Worm (Caenorhabditis elegans): Measurements from ENCODE around the gene F01D5.8.
"Not testable (repeated sequence)": the region's sequence is repeated elsewhere in the genome, so short reads cannot be mapped to it uniquely, and the experiment has no call there.

F01D5.8 gene

ce11 chrII:14014637-14015036, 4.1 kb downstream of the F01D5.8 start:
- TF ChIP-seq flt-1 (GFP tag; IDR thresholded peaks at IDR 0.05) (no peak), hmbx-1 (tag; optimal IDR thresholded peaks at IDR 0.05) (no peak), ets-7 (tag; optimal IDR thresholded peaks at IDR 0.05) (no peak), F13C5.2 (tag; optimal IDR thresholded peaks at IDR 0.05) (no peak), tra-4 (tag; optimal IDR thresholded peaks at IDR 0.05) (no peak), pes-1 (GFP tag; IDR thresholded peaks at IDR 0.05) (no peak), ceh-36 (tag; optimal IDR thresholded peaks at IDR 0.05) (no peak), B0310.2 (tag; optimal IDR thresholded peaks at IDR 0.05) (no peak), tbx-11 (GFP tag; IDR thresholded peaks at IDR 0.05) (no peak), hmg-4 (GFP tag; optimal IDR thresholded peaks at IDR 0.05) (no peak), hnd-1 (tag; optimal IDR thresholded peaks at IDR 0.05) (no peak), ceh-13 (GFP tag; optimal IDR thresholded peaks at IDR 0.05) (no peak), ama-1 (optimal IDR thresholded peaks at IDR 0.05) (no peak), sea-1 (GFP tag; conservative IDR thresholded peaks at IDR 0.05) (no peak), scrt-1 (GFP tag; IDR thresholded peaks at IDR 0.05) (no peak), aly-1 (tag; optimal IDR thresholded peaks at IDR 0.05) (no peak), tbx-37 (GFP tag; conservative IDR thresholded peaks at IDR 0.05) (no peak)

DNA sequence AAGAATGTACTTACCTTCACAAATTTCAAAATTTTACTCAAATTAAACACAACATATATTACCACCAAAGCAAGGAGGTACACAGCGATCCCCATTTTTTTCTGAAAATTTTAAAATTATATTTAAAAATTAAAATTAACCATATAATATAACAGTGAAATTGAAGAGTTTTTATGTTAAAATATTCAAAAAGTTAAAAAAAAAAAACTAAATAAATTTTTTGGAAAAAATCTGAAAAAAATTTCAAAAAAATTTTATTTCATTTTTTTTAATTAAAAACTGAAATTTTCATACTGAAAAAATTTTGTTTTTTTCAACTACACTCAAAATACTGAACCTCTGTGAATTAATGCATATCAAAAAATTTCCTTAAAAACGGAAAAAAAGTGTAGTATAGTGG, 6.4 kb downstream of the F01D5.8 start, which contains the start of gene cyp-37A1:
Gene cyp-37A1, minus strand, starts transcription at position 101 of the 400 bp plus-strand sequence.
- TF ChIP-seq ceh-13 (GFP tag; optimal IDR thresholded peaks at IDR 0.05) (no peak), pes-1 (GFP tag; IDR thresholded peaks at IDR 0.05) (no peak), aly-1 (tag; optimal IDR thresholded peaks at IDR 0.05) (no peak), F13C5.2 (tag; optimal IDR thresholded peaks at IDR 0.05) (no peak), tbx-37 (GFP tag; conservative IDR thresholded peaks at IDR 0.05) (no peak), tra-4 (tag; optimal IDR thresholded peaks at IDR 0.05) (no peak), hmg-4 (GFP tag; optimal IDR thresholded peaks at IDR 0.05) (no peak), hmbx-1 (tag; optimal IDR thresholded peaks at IDR 0.05) (no peak), ama-1 (optimal IDR thresholded peaks at IDR 0.05) (no peak), sea-1 (GFP tag; conservative IDR thresholded peaks at IDR 0.05) (no peak), flt-1 (GFP tag; IDR thresholded peaks at IDR 0.05) (no peak), B0310.2 (tag; optimal IDR thresholded peaks at IDR 0.05) (no peak), hnd-1 (tag; optimal IDR thresholded peaks at IDR 0.05) (no peak), ceh-36 (tag; optimal IDR thresholded peaks at IDR 0.05) (no peak), scrt-1 (GFP tag; IDR thresholded peaks at IDR 0.05) (no peak), tbx-11 (GFP tag; IDR thresholded peaks at IDR 0.05) (no peak), ets-7 (tag; optimal IDR thresholded peaks at IDR 0.05) (no peak)

ce11 chrII:14018192-14018591, 7.7 kb downstream of the F01D5.8 start:
- no peak for TF ChIP-seq ceh-36 (tag; optimal IDR thresholded peaks at IDR 0.05)
- TF ChIP-seq ceh-13 (GFP tag; optimal IDR thresholded peaks at IDR 0.05), result no peak
- peak; percentile 24 for TF ChIP-seq F13C5.2 (tag; optimal IDR thresholded peaks at IDR 0.05)
- no peak for TF ChIP-seq tra-4 (tag; optimal IDR thresholded peaks at IDR 0.05)
- TF ChIP-seq ama-1 (optimal IDR thresholded peaks at IDR 0.05), result peak; percentile 78
- TF ChIP-seq sea-1 (GFP tag; conservative IDR thresholded peaks at IDR 0.05), result no peak
- TF ChIP-seq tbx-11 (GFP tag; IDR thresholded peaks at IDR 0.05), result no peak
- no peak for TF ChIP-seq tbx-37 (GFP tag; conservative IDR thresholded peaks at IDR 0.05)
- no peak for TF ChIP-seq aly-1 (tag; optimal IDR thresholded peaks at IDR 0.05)
- TF ChIP-seq B0310.2 (tag; optimal IDR thresholded peaks at IDR 0.05), result no peak
- TF ChIP-seq scrt-1 (GFP tag; IDR thresholded peaks at IDR 0.05), result no peak
- no peak for TF ChIP-seq pes-1 (GFP tag; IDR thresholded peaks at IDR 0.05)
- TF ChIP-seq flt-1 (GFP tag; IDR thresholded peaks at IDR 0.05), result no peak
- TF ChIP-seq hmbx-1 (tag; optimal IDR thresholded peaks at IDR 0.05), result no peak
- no peak for TF ChIP-seq hnd-1 (tag; optimal IDR thresholded peaks at IDR 0.05)
- peak; percentile 68 for TF ChIP-seq hmg-4 (GFP tag; optimal IDR thresholded peaks at IDR 0.05)
- TF ChIP-seq ets-7 (tag; optimal IDR thresholded peaks at IDR 0.05), result no peak

ce11 chrII:14018887-14019286, 8.4 kb downstream of the F01D5.8 start:
- TF ChIP-seq pes-1 (GFP tag; IDR thresholded peaks at IDR 0.05) (no peak), hmbx-1 (tag; optimal IDR thresholded peaks at IDR 0.05) (no peak), sea-1 (GFP tag; conservative IDR thresholded peaks at IDR 0.05) (no peak), hnd-1 (tag; optimal IDR thresholded peaks at IDR 0.05) (no peak), scrt-1 (GFP tag; IDR thresholded peaks at IDR 0.05) (no peak), ets-7 (tag; optimal IDR thresholded peaks at IDR 0.05) (no peak), B0310.2 (tag; optimal IDR thresholded peaks at IDR 0.05) (no peak), hmg-4 (GFP tag; optimal IDR thresholded peaks at IDR 0.05) (no peak), tbx-11 (GFP tag; IDR thresholded peaks at IDR 0.05) (no peak), F13C5.2 (tag; optimal IDR thresholded peaks at IDR 0.05) (no peak), ama-1 (optimal IDR thresholded peaks at IDR 0.05) (no peak), tra-4 (tag; optimal IDR thresholded peaks at IDR 0.05) (no peak), ceh-13 (GFP tag; optimal IDR thresholded peaks at IDR 0.05) (no peak), ceh-36 (tag; optimal IDR thresholded peaks at IDR 0.05) (no peak), aly-1 (tag; optimal IDR thresholded peaks at IDR 0.05) (no peak), flt-1 (GFP tag; IDR thresholded peaks at IDR 0.05) (no peak)

DNA sequence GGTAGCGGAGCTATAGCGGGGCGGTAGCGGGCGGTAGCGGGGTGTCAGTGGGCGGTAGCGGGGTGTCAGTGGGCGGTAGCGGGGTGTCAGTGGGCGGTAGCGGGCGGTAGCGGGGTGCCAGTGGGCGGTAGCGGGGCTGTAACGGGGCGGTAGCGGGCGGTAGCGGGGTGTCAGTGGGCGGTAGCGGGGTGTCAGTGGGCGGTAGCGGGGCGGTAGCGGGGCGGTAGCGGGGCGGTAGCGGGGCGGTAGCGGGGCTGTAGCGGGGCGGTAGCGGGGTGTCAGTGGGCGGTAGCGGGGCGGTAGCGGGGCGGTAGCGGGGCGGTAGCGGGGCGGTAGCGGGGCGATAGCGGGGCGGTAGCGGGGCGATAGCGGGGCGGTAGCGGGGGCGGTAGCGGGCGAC, 9.1 kb downstream of the F01D5.8 start:
- 0 out of 2 replicates have a peak, but pooled peaks have one; percentile 51 for TF ChIP-seq sea-1 (GFP tag; conservative IDR thresholded peaks at IDR 0.05)
- TF ChIP-seq tbx-11 (GFP tag; IDR thresholded peaks at IDR 0.05), result peak; percentile 63; the same call in 1 of the 2 replicates
- TF ChIP-seq tbx-37 (GFP tag; conservative IDR thresholded peaks at IDR 0.05), result peak; percentile 37
- TF ChIP-seq pes-1 (GFP tag; IDR thresholded peaks at IDR 0.05), result peak; percentile 68; the same call in 1 of the 2 replicates
- peak; percentile 36 for TF ChIP-seq hmg-4 (GFP tag; optimal IDR thresholded peaks at IDR 0.05)
- TF ChIP-seq scrt-1 (GFP tag; IDR thresholded peaks at IDR 0.05), result 0 out of 2 replicates have a peak, but pooled peaks have one; percentile 43

ce11 chrII:14021230-14021629, 10.7 kb downstream of the F01D5.8 start, which contains the start of gene F01D5.10:
Gene F01D5.10 (minus strand): TSS chrII:14021330.
- TF ChIP-seq tbx-37 (GFP tag; conservative IDR thresholded peaks at IDR 0.05); B0310.2 (tag; optimal IDR thresholded peaks at IDR 0.05); scrt-1 (GFP tag; IDR thresholded peaks at IDR 0.05): not testable (repeated sequence)

ce11 chrII:14032705-14033104, 22.2 kb downstream of the F01D5.8 start:
- TF ChIP-seq ets-7 (tag; optimal IDR thresholded peaks at IDR 0.05), result no peak
- no peak for TF ChIP-seq ceh-36 (tag; optimal IDR thresholded peaks at IDR 0.05)
- no peak for TF ChIP-seq tbx-11 (GFP tag; IDR thresholded peaks at IDR 0.05)
- TF ChIP-seq scrt-1 (GFP tag; IDR thresholded peaks at IDR 0.05), result no peak
- TF ChIP-seq hnd-1 (tag; optimal IDR thresholded peaks at IDR 0.05), result no peak
- TF ChIP-seq tra-4 (tag; optimal IDR thresholded peaks at IDR 0.05), result no peak
- no peak for TF ChIP-seq hmg-4 (GFP tag; optimal IDR thresholded peaks at IDR 0.05)

All from whole organism, early embryonic.